Fruit fly (Drosophila melanogaster): ENCODE results near the gene btsz.

Gene btsz

dm6 chr3R:14903837-14904431, 28.6 kb upstream of the btsz start, which contains the start of gene VhaPPA1-1 (continued):
- TF ChIP-seq CG11696 (GFP tag; IDR thresholded peaks at IDR 0.05) (no peak), Abd-B (GFP tag; optimal IDR thresholded peaks at IDR 0.05) (peak; percentile 46), jing (GFP tag; optimal IDR thresholded peaks at IDR 0.05) (no peak), pfk (GFP tag; optimal IDR thresholded peaks at IDR 0.05) (no peak), ham (GFP tag; IDR thresholded peaks at IDR 0.05) (no peak), CG14965 (GFP tag; optimal IDR thresholded peaks at IDR 0.05; ENCODE audit: borderline replicate concordance) (no peak), Spps (tag; optimal IDR thresholded peaks at IDR 0.05) (no peak), CG13894 (tag; optimal IDR thresholded peaks at IDR 0.05) (no peak), CG11723 (GFP tag; optimal IDR thresholded peaks at IDR 0.05) (no peak), yki (optimal IDR thresholded peaks at IDR 0.05) (no peak), Antp (GFP tag; optimal IDR thresholded peaks at IDR 0.05) (no peak), gsb-n (tag; optimal IDR thresholded peaks at IDR 0.05) (no peak), sisA (GFP tag; IDR thresholded peaks at IDR 0.05) (no peak), CG16813 (GFP tag; IDR thresholded peaks at IDR 0.05; ENCODE audit: partially characterized antibody) (peak; percentile 63; the same call in 2 of the 3 replicates), ERR (GFP tag; optimal IDR thresholded peaks at IDR 0.05) (no peak), CG18619 (GFP tag; optimal IDR thresholded peaks at IDR 0.05) (no peak), ATbp (GFP tag; optimal IDR thresholded peaks at IDR 0.05) (no peak), CG2875 (GFP tag; optimal IDR thresholded peaks at IDR 0.05) (no peak), NK7.1 (GFP tag; optimal IDR thresholded peaks at IDR 0.05) (peak; percentile 9), C15 (GFP tag; IDR thresholded peaks at IDR 0.05) (no peak), psq (GFP tag; optimal IDR thresholded peaks at IDR 0.05) (no peak), CG8089 (GFP tag; optimal IDR thresholded peaks at IDR 0.05) (no peak), klu (GFP tag; IDR thresholded peaks at IDR 0.05) (no peak), luna (GFP tag; optimal IDR thresholded peaks at IDR 0.05) (no peak), CG6791 (GFP tag; IDR thresholded peaks at IDR 0.05; ENCODE audit: partially characterized antibody) (peak; percentile 48; the same call in 2 of the 3 replicates), CG13424 (tag; optimal IDR thresholded peaks at IDR 0.05) (no peak), pb (GFP tag; optimal IDR thresholded peaks at IDR 0.05) (no peak), Blimp-1 (GFP tag; optimal IDR thresholded peaks at IDR 0.05) (no peak), hth (optimal IDR thresholded peaks at IDR 0.05) (no peak), CG33557 (GFP tag; optimal IDR thresholded peaks at IDR 0.05) (no peak), Lhr (GFP tag; optimal IDR thresholded peaks at IDR 0.05) (peak; percentile 77), emc (GFP tag; optimal IDR thresholded peaks at IDR 0.05) (no peak), peb (GFP tag; IDR thresholded peaks at IDR 0.05) (no peak), oc (tag; optimal IDR thresholded peaks at IDR 0.05) (no peak), CG7745 (tag; optimal IDR thresholded peaks at IDR 0.05) (no peak), Ravus (GFP tag; IDR thresholded peaks at IDR 0.05) (no peak), HLH3B (GFP tag; IDR thresholded peaks at IDR 0.05) (no peak), PHDP (tag; optimal IDR thresholded peaks at IDR 0.05) (no peak), Dip3 (GFP tag; optimal IDR thresholded peaks at IDR 0.05) (no peak), Aef1 (GFP tag; IDR thresholded peaks at IDR 0.05) (no peak), Trl (optimal IDR thresholded peaks at IDR 0.05) (no peak), Trl (GFP tag; optimal IDR thresholded peaks at IDR 0.05) (no peak), CG32772 (GFP tag; IDR thresholded peaks at IDR 0.05) (no peak), cwo (GFP tag; optimal IDR thresholded peaks at IDR 0.05) (no peak), Deaf1 (tag; optimal IDR thresholded peaks at IDR 0.05) (no peak), aop (GFP tag; IDR thresholded peaks at IDR 0.05) (no peak), CG34224 (GFP tag; IDR thresholded peaks at IDR 0.05; ENCODE audit: partially characterized antibody) (no peak; the same call in 2 of the 3 replicates), CG17361 (GFP tag; IDR thresholded peaks at IDR 0.05) (peak; percentile 58; the same call in 2 of the 3 replicates), zfh1 (GFP tag; IDR thresholded peaks at IDR 0.05) (no peak), ind (GFP tag; optimal IDR thresholded peaks at IDR 0.05) (no peak), H15 (GFP tag; IDR thresholded peaks at IDR 0.05) (no peak), btn (GFP tag; optimal IDR thresholded peaks at IDR 0.05) (no peak)
